Fruit fly (Drosophila melanogaster) whole organism: Measurements from ENCODE around the gene dsd.

ENCODE experiments used
- CG8478 ChIP-seq: fragments of >200 bp; optimal IDR thresholded peaks from 2 replicates; lab custom pipeline; 2018; ENCODE audit warnings: inconsistent platforms
- Dll ChIP-seq: fragments of >200 bp; optimal IDR thresholded peaks from 2 replicates; lab custom pipeline; 2017
- usp ChIP-seq: fragments of >200 bp; optimal IDR thresholded peaks from 2 replicates; lab custom pipeline; 2017; ENCODE audit warnings: missing biosample characterization, missing genetic modification characterization, mixed read lengths

DNA sequence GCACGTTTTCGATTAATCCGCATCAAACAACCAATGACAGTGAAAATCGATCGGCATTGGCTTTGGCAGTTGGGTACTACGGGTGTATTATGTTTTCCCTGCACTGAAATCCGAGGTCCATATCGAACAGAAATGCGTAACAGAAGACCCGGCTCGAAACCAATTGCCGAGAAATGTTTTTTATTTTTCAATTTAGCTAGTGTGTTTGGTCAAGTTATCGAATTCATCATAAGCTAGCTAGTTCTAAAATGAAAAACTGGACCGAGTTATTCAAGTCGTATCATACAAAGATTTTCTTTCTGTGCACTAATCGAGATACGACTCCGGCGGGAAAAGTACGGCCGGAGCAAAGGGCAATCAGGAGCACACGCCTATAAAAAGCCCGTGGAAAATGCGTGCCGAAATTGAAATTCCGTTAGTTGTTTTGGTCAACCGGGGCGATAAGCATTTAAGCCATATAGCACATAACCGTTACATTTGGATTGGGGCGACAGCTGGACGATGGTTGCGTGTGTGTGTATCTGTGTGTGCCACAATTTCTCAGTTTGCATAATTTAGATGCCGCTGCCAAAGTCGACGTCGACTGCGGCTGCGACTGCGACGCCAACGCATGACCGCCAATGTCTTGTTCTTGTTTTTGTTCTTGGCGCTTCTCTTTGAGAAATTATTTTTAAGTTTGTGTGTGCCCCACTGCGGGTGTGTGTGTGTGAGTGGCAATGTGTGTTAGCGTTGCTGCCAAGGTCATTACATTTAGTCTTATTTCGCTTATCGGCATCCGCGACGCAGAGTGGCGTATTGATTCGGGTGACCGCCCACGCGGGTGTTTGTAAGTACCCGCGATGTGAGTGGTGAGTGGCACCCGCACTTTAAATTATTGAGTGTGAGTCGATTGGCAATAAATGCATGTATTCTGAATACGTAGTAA lies 2.2 kb upstream of the dsd start:
- TF ChIP-seq Dll (no peak), CG8478 (lab: Kevin White, UChicago) (no peak), usp (no peak)
